Fruit fly (Drosophila melanogaster): Measurements from ENCODE around the gene nanos.
A peak's percentile ranks its signal among the peaks of the same experiment; 100 is the strongest.

DNA sequence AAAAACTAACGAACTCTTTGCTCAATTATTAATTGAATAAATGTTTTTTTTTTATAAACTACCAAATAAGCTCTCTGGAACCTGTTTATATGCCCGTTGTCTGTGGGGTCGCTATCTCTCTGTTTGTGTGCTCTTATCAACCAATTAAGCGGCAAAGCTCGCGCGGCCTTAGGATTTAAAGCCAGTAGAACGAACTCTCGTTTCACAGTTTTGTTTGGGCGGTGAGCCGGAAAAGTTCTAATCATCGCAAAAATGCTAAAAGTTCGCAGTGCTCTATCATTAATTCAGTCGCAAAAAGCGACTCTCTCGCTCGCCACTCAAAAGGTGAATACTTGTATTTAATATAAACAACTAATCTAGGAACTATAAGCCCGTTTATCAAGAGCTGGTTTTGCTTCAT, 22.1 kb upstream of the nanos start, which contains the start of gene Cyp12a4:
- TF ChIP-seq cic (GFP tag; optimal IDR thresholded peaks at IDR 0.05) (peak; percentile 92), CG12768 (GFP tag; optimal IDR thresholded peaks at IDR 0.05) (peak; percentile 70), pad (GFP tag; optimal IDR thresholded peaks at IDR 0.05) (no peak), bab1 (GFP tag; optimal IDR thresholded peaks at IDR 0.05) (peak; percentile 14)

Data from whole organism, adult.